Worm (Caenorhabditis elegans): ENCODE results near the gene B0273.1.
A peak's percentile ranks its signal among the peaks of the same experiment; 100 is the strongest.
"Not testable (repeated sequence)": the region's sequence is repeated elsewhere in the genome, so short reads cannot be mapped to it uniquely, and the experiment has no call there.

The B0273.1 gene

DNA sequence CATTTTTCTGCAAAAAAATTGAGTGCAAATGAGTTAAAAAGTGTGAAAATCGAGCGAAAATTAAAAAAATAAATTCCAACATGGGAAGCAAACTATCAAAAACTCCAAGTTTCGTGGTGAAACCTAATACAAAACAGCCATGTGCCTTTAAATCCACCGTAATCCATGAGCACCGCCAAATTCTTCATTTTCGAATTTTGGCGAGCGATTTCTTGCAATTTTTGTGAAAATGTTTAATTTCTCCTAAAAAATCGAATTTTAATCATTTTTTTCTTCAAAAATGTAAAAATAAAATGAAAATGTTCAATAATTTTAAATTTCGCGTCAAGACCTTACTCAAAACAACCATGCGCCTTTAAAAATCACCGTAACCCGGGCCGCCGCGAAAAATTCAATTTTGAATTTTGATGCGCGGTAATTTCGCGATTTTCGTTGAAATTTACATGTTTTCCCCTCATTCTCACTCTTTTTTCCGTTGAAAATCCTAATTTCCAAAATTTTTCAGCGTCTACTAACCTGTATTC is 7.5 kb upstream of the B0273.1 start, which contains the start of the genes snpc-3.1 and puf-7:
Gene snpc-3.1, minus strand, starts transcription at position 51 of the 524 bp plus-strand sequence.
Gene puf-7, plus strand, starts transcription at position 506 of the 524 bp plus-strand sequence.
- TF ChIP-seq mcd-1 (GFP tag; IDR thresholded peaks at IDR 0.05) (peak; percentile 55; the same call in 1 of the 2 replicates), pbrm-1 (GFP tag; IDR thresholded peaks at IDR 0.05) (peak; percentile 30; the same call in 1 of the 2 replicates), attf-6 (GFP tag; IDR thresholded peaks at IDR 0.05) (peak; percentile 65; the same call in 1 of the 2 replicates), D2030.7 (GFP tag; IDR thresholded peaks at IDR 0.05) (peak; percentile 78), hmg-1.2 (GFP tag; IDR thresholded peaks at IDR 0.05) (peak; percentile 37), madf-8 (GFP tag; conservative IDR thresholded peaks at IDR 0.05) (peak; percentile 89), madf-6 (GFP tag; IDR thresholded peaks at IDR 0.05) (peak; percentile 98), bed-2 (GFP tag; IDR thresholded peaks at IDR 0.05) (0 out of 2 replicates have a peak, but pooled peaks have one; percentile 16), dox-1 (GFP tag; IDR thresholded peaks at IDR 0.05) (peak; percentile 77), ceh-91 (GFP tag; IDR thresholded peaks at IDR 0.05) (peak; percentile 88), hsf-1 (GFP tag; IDR thresholded peaks at IDR 0.05) (peak; percentile 34; the same call in 1 of the 2 replicates), madf-3 (GFP tag; IDR thresholded peaks at IDR 0.05) (0 out of 2 replicates have a peak, but pooled peaks have one; percentile 46), xnd-1 (tag; optimal IDR thresholded peaks at IDR 0.05) (peak; percentile 90), Y53G8AR.9 (GFP tag; conservative IDR thresholded peaks at IDR 0.05) (peak; percentile 45; the same call in 1 of the 2 replicates), Y95B8A.8 (GFP tag; IDR thresholded peaks at IDR 0.05) (peak; percentile 44; the same call in 1 of the 2 replicates), ekl-4 (GFP tag; IDR thresholded peaks at IDR 0.05) (peak; percentile 24; the same call in 1 of the 2 replicates), snpc-4 (tag; optimal IDR thresholded peaks at IDR 0.05) (peak in 1 of 4 experiments; percentile 78), efl-1 (GFP tag; optimal IDR thresholded peaks at IDR 0.05) (peak; percentile 42), lsl-1 (GFP tag; optimal IDR thresholded peaks at IDR 0.05) (peak; percentile 84), lin-54 (GFP tag; optimal IDR thresholded peaks at IDR 0.05) (peak; percentile 23), F33H1.4 (GFP tag; IDR thresholded peaks at IDR 0.05) (peak; percentile 97), rcor-1 (GFP tag; IDR thresholded peaks at IDR 0.05) (peak; percentile 37; the same call in 1 of the 2 replicates)
- TF ChIP-seq snpc-4 (GFP tag; optimal IDR thresholded peaks at IDR 0.05), result not testable (repeated sequence)

DNA sequence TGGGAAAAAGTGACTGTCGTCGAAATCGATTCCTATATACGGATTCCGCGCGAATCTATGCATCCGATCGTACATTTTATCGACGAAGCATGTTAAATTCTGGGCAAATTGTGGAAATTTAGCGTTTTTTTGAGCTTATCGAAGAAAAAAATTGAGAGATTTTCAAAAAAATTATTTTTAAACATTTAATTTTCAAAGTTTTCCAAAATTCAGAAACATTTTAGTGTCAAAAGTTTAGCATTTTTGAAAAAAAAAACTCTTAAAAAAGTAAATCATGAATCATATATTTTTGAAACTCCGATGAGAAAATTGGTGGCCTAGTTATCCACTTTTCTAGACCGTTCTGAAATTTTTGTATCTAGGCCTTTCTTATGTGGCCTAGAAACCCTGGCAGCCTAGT is 2.7 kb upstream of the B0273.1 start, which contains the start of gene B0273.115:
Gene B0273.115, minus strand, starts transcription at position 101 of the 400 bp plus-strand sequence.
- not testable (repeated sequence) for TF ChIP-seq sea-2 (GFP tag; IDR thresholded peaks at IDR 0.05); F22D6.2 (tag; optimal IDR thresholded peaks at IDR 0.05); nfya-2 (GFP tag; IDR thresholded peaks at IDR 0.05)

DNA sequence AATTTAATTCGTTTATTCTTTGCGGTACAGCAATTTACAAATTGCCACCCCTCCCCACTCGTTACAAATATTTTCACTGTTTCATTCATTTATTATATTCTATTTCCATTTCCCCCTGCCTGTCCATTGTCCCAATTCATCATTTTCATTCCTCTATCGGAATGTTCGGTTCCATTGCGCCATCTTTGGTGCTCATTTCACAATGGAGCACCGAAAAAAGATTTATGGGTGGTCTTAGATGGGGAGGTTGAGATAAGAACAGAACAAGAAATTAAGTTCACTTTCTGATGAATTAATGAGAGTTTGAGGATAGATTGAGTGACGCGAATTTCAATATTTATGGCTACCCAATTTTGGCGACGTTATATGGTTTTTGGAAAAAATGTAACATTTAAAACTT is 1.6 kb upstream of the B0273.1 start:
- TF ChIP-seq ceh-40 (GFP tag; IDR thresholded peaks at IDR 0.05), result no peak
- TF ChIP-seq Y53G8AR.9 (GFP tag; conservative IDR thresholded peaks at IDR 0.05), result no peak
- TF ChIP-seq akir-1 (GFP tag; optimal IDR thresholded peaks at IDR 0.05), result no peak
- no peak for TF ChIP-seq nfya-1 (tag; optimal IDR thresholded peaks at IDR 0.05; ENCODE audit: borderline replicate concordance, insufficient read depth)
- no peak for TF ChIP-seq athp-1 (tag; optimal IDR thresholded peaks at IDR 0.05)
- no peak for TF ChIP-seq F49E8.2 (tag; optimal IDR thresholded peaks at IDR 0.05; ENCODE audit: insufficient read depth)
- no peak for TF ChIP-seq rec-8 (tag; optimal IDR thresholded peaks at IDR 0.05)
- TF ChIP-seq ccch-3 (GFP tag; optimal IDR thresholded peaks at IDR 0.05), result no peak

DNA sequence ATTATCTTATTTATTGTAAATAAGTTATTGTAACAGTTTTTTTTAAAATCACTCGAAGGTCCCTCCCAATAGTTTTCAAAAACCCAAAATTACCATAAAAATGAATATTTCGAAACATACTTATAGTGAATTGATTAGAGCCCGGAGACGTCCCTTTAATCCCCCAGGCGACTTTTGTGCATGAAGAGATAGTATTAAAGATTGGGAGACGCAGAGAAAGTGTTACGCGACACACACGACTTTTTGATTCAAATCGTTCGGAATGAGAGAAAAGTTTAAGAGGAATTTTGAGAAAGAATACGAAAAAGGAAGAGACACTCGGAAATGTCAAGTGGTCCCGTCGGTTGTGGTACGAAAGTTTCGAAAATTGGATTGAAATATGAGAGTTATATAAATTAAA is 657 bp upstream of the B0273.1 start:
- TF ChIP-seq ceh-40 (GFP tag; IDR thresholded peaks at IDR 0.05) (no peak), hmg-1.2 (GFP tag; IDR thresholded peaks at IDR 0.05) (peak; percentile 61), akir-1 (GFP tag; optimal IDR thresholded peaks at IDR 0.05) (no peak), K11D2.4 (GFP tag; IDR thresholded peaks at IDR 0.05) (no peak)

Data from whole organism, young adult.